Fruit fly (Drosophila melanogaster) whole organism, embryonic: ENCODE data around the gene mRpS11.

ENCODE experiments used
- Abd-B ChIP-seq: fragments of 200-800 bp; sonication (Bioruptor generic); optimal IDR thresholded peaks from 2 replicates; lab custom pipeline; 2018; ENCODE audit warnings: missing biosample characterization, mild to moderate bottlenecking, missing genetic modification characterization, moderate library complexity
- Atf3 ChIP-seq: fragments of 200-800 bp; sonication (Bioruptor generic); optimal IDR thresholded peaks from 3 replicates; lab custom pipeline; 2016; ENCODE audit warnings: missing biosample characterization, missing genetic modification characterization
- Bgb ChIP-seq: fragments of 200-800 bp; sonication (Bioruptor generic); IDR thresholded peaks from 2 replicates; pipeline ENCODE4 v1.3.6; 2022; ENCODE audit warnings: missing biosample characterization, missing genetic modification characterization; ENCODE audit not compliant: partially characterized antibody
- Blimp-1 ChIP-seq: fragments of 200-800 bp; sonication (Bioruptor generic); optimal IDR thresholded peaks from 3 replicates; lab custom pipeline; 2018; ENCODE audit warnings: missing biosample characterization, missing genetic modification characterization, mild to moderate bottlenecking, moderate library complexity, missing genetic modification reagents
- CG10366 ChIP-seq: fragments of 200-800 bp; sonication (Bioruptor generic); IDR thresholded peaks from 2 replicates; pipeline ENCODE4 v1.3.6; 2022; ENCODE audit warnings: missing biosample characterization, missing genetic modification characterization
- CG10565 ChIP-seq: fragments of 200-800 bp; sonication (Bioruptor generic); optimal IDR thresholded peaks from 3 replicates; lab custom pipeline; 2016; ENCODE audit warnings: missing biosample characterization, mild to moderate bottlenecking, missing genetic modification characterization
- CG11456 ChIP-seq: fragments of 200-800 bp; sonication (Bioruptor generic); IDR thresholded peaks from 3 replicates; pipeline ENCODE4 v1.3.6; 2022; ENCODE audit warnings: missing biosample characterization, missing genetic modification characterization
- CG12071 ChIP-seq: fragments of 200-800 bp; sonication (Bioruptor generic); optimal IDR thresholded peaks from 3 replicates; lab custom pipeline; 2018; ENCODE audit warnings: missing biosample characterization, mild to moderate bottlenecking, missing genetic modification characterization
- CG12391 ChIP-seq: fragments of 200-800 bp; sonication (Bioruptor generic); optimal IDR thresholded peaks from 3 replicates; lab custom pipeline; 2018; ENCODE audit warnings: missing biosample characterization, mild to moderate bottlenecking, missing genetic modification characterization, moderate library complexity
- CG14860 ChIP-seq: fragments of 200-800 bp; sonication (Bioruptor generic); IDR thresholded peaks from 3 replicates; pipeline ENCODE4 v1.3.6; 2022; ENCODE audit warnings: missing biosample characterization, missing genetic modification characterization; ENCODE audit not compliant: partially characterized antibody
- CG1602 ChIP-seq: fragments of 200-800 bp; sonication (Bioruptor generic); optimal IDR thresholded peaks from 3 replicates; lab custom pipeline; 2016; ENCODE audit warnings: missing biosample characterization, missing genetic modification characterization
- CG2712 ChIP-seq: fragments of 200-800 bp; optimal IDR thresholded peaks from 3 replicates; lab custom pipeline; 2019; ENCODE audit warnings: missing biosample characterization, mild to moderate bottlenecking, missing genetic modification characterization, moderate library complexity
- CG4854 ChIP-seq: fragments of 200-800 bp; sonication (Bioruptor generic); optimal IDR thresholded peaks from 2 replicates; lab custom pipeline; 2016; ENCODE audit warnings: missing biosample characterization, missing genetic modification characterization, inconsistent platforms
- CG7271 ChIP-seq: fragments of 200-800 bp; sonication (Bioruptor generic); optimal IDR thresholded peaks from 2 replicates; lab custom pipeline; 2018; ENCODE audit warnings: missing biosample characterization, mild to moderate bottlenecking, missing genetic modification characterization, moderate library complexity
- CG8359 ChIP-seq: fragments of 200-800 bp; sonication (Bioruptor generic); optimal IDR thresholded peaks from 2 replicates; lab custom pipeline; 2017; ENCODE audit warnings: missing biosample characterization, mild to moderate bottlenecking, missing genetic modification characterization, borderline replicate concordance
- CG9609 ChIP-seq: fragments of 200-800 bp; sonication (Bioruptor generic); optimal IDR thresholded peaks from 3 replicates; lab custom pipeline; 2016; ENCODE audit warnings: missing biosample characterization, missing genetic modification characterization
- Camta ChIP-seq: fragments of 200-800 bp; sonication (Bioruptor generic); optimal IDR thresholded peaks from 2 replicates; lab custom pipeline; 2016; ENCODE audit warnings: missing biosample characterization, missing genetic modification characterization
- Dad ChIP-seq: fragments of 200-800 bp; sonication (Bioruptor generic); optimal IDR thresholded peaks from 3 replicates; lab custom pipeline; 2016; ENCODE audit warnings: missing biosample characterization, missing genetic modification characterization
- Dek ChIP-seq: fragments of 200-800 bp; sonication (Bioruptor generic); optimal IDR thresholded peaks from 3 replicates; lab custom pipeline; 2019; ENCODE audit warnings: missing biosample characterization, mild to moderate bottlenecking, missing genetic modification characterization, moderate library complexity
- Doc3 ChIP-seq: fragments of 200-800 bp; sonication (Bioruptor generic); IDR thresholded peaks from 3 replicates; pipeline ENCODE4 v1.3.6; 2022; ENCODE audit warnings: missing biosample characterization, missing genetic modification characterization; ENCODE audit not compliant: partially characterized antibody
- E2f1 ChIP-seq: fragments of 200-800 bp; sonication (Bioruptor generic); IDR thresholded peaks from 2 replicates; pipeline ENCODE4 v1.3.6; 2022; ENCODE audit warnings: missing biosample characterization, missing genetic modification characterization
- Fer1 ChIP-seq: fragments of 200-800 bp; sonication (Bioruptor generic); optimal IDR thresholded peaks from 2 replicates; lab custom pipeline; 2017; ENCODE audit warnings: missing biosample characterization, mild to moderate bottlenecking, missing genetic modification characterization
- Gsc ChIP-seq: fragments of 200-800 bp; sonication (Bioruptor generic); IDR thresholded peaks from 2 replicates; pipeline ENCODE4 v1.3.6; 2022; ENCODE audit warnings: missing biosample characterization, missing genetic modification characterization
- HLHmδ ChIP-seq: fragments of 200-800 bp; sonication (Bioruptor generic); optimal IDR thresholded peaks from 2 replicates; lab custom pipeline; 2018; ENCODE audit warnings: missing biosample characterization, mild to moderate bottlenecking, missing genetic modification characterization, moderate library complexity
- Hand ChIP-seq: fragments of 200-800 bp; sonication (Bioruptor generic); optimal IDR thresholded peaks from 2 replicates; lab custom pipeline; 2017; ENCODE audit warnings: mild to moderate bottlenecking, missing biosample characterization, missing genetic modification reagents, missing genetic modification characterization
- Lhr ChIP-seq: fragments of 200-800 bp; sonication (Bioruptor generic); optimal IDR thresholded peaks from 3 replicates; lab custom pipeline; 2017; ENCODE audit warnings: mild to moderate bottlenecking, missing biosample characterization, missing genetic modification reagents, missing genetic modification characterization
- ap ChIP-seq: fragments of 200-800 bp; sonication (Bioruptor generic); IDR thresholded peaks from 2 replicates; pipeline ENCODE4 v1.3.6; 2022; ENCODE audit warnings: missing biosample characterization, missing genetic modification characterization
- ash1 ChIP-seq: fragments of 200-800 bp; sonication (Bioruptor generic); optimal IDR thresholded peaks from 2 replicates; lab custom pipeline; 2018; ENCODE audit warnings: missing biosample characterization, mild to moderate bottlenecking, missing genetic modification characterization
- bowl ChIP-seq: fragments of 200-800 bp; sonication (Bioruptor generic); IDR thresholded peaks from 2 replicates; pipeline ENCODE4 v1.3.6; 2022; ENCODE audit warnings: missing biosample characterization, missing genetic modification characterization
- cas ChIP-seq: fragments of 200-800 bp; sonication (Bioruptor generic); IDR thresholded peaks from 2 replicates; pipeline ENCODE4 v1.3.6; 2022; ENCODE audit warnings: missing biosample characterization, missing genetic modification characterization
- ci ChIP-seq: fragments of 200-800 bp; sonication (Bioruptor generic); IDR thresholded peaks from 3 replicates; pipeline ENCODE4 v1.3.6; 2022; ENCODE audit warnings: missing biosample characterization, missing genetic modification characterization
- dan ChIP-seq: fragments of 200-800 bp; sonication (Bioruptor generic); IDR thresholded peaks from 2 replicates; pipeline ENCODE4 v1.3.6; 2022; ENCODE audit warnings: missing biosample characterization, missing genetic modification characterization
- dmrt11E ChIP-seq: fragments of 200-800 bp; sonication (Bioruptor generic); optimal IDR thresholded peaks from 3 replicates; lab custom pipeline; 2018; ENCODE audit warnings: missing biosample characterization, mild to moderate bottlenecking, missing genetic modification characterization, moderate library complexity
- eyg ChIP-seq: fragments of 200-800 bp; sonication (Bioruptor generic); optimal IDR thresholded peaks from 3 replicates; lab custom pipeline; 2016; ENCODE audit warnings: missing biosample characterization, missing genetic modification characterization
- fd64A ChIP-seq: fragments of 200-800 bp; sonication (Bioruptor generic); optimal IDR thresholded peaks from 3 replicates; lab custom pipeline; 2018; ENCODE audit warnings: missing biosample characterization, mild to moderate bottlenecking, missing genetic modification characterization
- gce ChIP-seq: fragments of 200-800 bp; sonication (Bioruptor generic); IDR thresholded peaks from 3 replicates; pipeline ENCODE4 v1.3.6; 2022; ENCODE audit warnings: missing biosample characterization, missing genetic modification characterization
- gfzf ChIP-seq: fragments of 200-800 bp; sonication (Bioruptor generic); optimal IDR thresholded peaks from 2 replicates; lab custom pipeline; 2016; ENCODE audit warnings: missing biosample characterization, mild to moderate bottlenecking, missing genetic modification characterization, moderate library complexity
- grau ChIP-seq: fragments of 200-800 bp; optimal IDR thresholded peaks from 3 replicates; lab custom pipeline; 2019; ENCODE audit warnings: missing biosample characterization, mild to moderate bottlenecking, missing genetic modification characterization, moderate library complexity
- inv ChIP-seq: fragments of 200-800 bp; sonication (Bioruptor generic); IDR thresholded peaks from 2 replicates; pipeline ENCODE4 v1.3.6; 2022; ENCODE audit warnings: missing biosample characterization, missing genetic modification characterization; ENCODE audit not compliant: partially characterized antibody
- kah ChIP-seq: fragments of 200-800 bp; sonication (Bioruptor generic); optimal IDR thresholded peaks from 2 replicates; lab custom pipeline; 2018; ENCODE audit warnings: missing biosample characterization, mild to moderate bottlenecking, missing genetic modification characterization
- kay ChIP-seq: fragments of 200-800 bp; sonication (Bioruptor generic); optimal IDR thresholded peaks from 2 replicates; lab custom pipeline; 2016; ENCODE audit warnings: missing biosample characterization, missing genetic modification characterization
- ken ChIP-seq: fragments of 200-800 bp; sonication (Bioruptor generic); IDR thresholded peaks from 3 replicates; pipeline ENCODE4 v1.3.6; 2022; ENCODE audit warnings: missing biosample characterization, missing genetic modification characterization
- luna ChIP-seq: fragments of 200-800 bp; sonication (Bioruptor generic); optimal IDR thresholded peaks from 2 replicates; lab custom pipeline; 2016; ENCODE audit warnings: missing biosample characterization, missing genetic modification characterization
- maf-S ChIP-seq: fragments of 200-800 bp; sonication (Bioruptor generic); optimal IDR thresholded peaks from 2 replicates; lab custom pipeline; 2016; ENCODE audit warnings: missing biosample characterization, missing genetic modification characterization
- pita ChIP-seq: fragments of 200-800 bp; sonication (Bioruptor generic); optimal IDR thresholded peaks from 2 replicates; lab custom pipeline; 2017; ENCODE audit warnings: missing biosample characterization, mild to moderate bottlenecking, missing genetic modification characterization
- pnt ChIP-seq: fragments of 200-800 bp; sonication (Bioruptor generic); optimal IDR thresholded peaks from 3 replicates; lab custom pipeline; 2016; ENCODE audit warnings: missing biosample characterization, missing genetic modification characterization
- sisA ChIP-seq: fragments of 200-800 bp; sonication (Bioruptor generic); IDR thresholded peaks from 2 replicates; pipeline ENCODE4 v1.3.6; 2022; ENCODE audit warnings: missing biosample characterization, missing genetic modification characterization
- tll ChIP-seq, 2 experiments: fragments of 200-800 bp in 1 of 2; fragments of >200 bp in 1 of 2; sonication (Bioruptor generic) in 1 of 2; optimal IDR thresholded peaks; 2 replicates each; lab custom pipeline; 2017 to 2019; ENCODE audit warnings: missing biosample characterization in 2 of 2, missing genetic modification characterization in 2 of 2, mild to moderate bottlenecking in 1 of 2, moderate library complexity in 1 of 2
- trh ChIP-seq: fragments of 200-800 bp; sonication (Bioruptor generic); optimal IDR thresholded peaks from 2 replicates; lab custom pipeline; 2016; ENCODE audit warnings: missing biosample characterization, missing genetic modification characterization

The mRpS11 gene

DNA sequence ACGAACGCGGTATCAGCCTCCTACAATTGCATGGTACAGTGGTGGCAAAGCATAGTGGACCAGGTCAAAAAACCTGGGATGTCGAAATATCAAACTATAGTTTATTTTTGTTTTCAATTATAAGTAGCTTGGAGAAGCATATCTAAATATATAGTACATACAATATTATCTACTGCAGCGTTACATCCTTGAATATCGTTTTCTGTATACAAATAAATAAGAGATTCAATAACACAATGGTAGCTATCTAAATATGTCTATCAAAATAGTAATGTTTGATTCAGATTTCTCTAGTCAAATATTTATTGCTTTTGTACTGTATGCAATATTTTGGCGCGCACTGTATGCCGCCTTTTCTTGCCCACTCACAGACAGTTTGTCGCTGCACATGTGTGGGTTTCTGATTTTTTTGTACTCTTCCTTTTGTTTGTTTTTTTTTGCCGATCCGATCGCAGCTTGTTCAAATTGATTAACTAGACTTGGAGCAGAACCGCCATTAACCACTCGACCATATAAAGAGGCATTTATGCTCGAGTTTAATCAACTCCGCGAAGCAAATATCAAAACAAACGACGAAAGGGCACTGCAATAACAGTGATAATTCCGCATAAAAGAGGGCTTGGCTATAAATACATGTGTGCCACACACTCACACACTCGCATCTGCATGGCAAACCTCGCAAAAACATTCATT lies 8.3 kb downstream of the mRpS11 start (continued):
- TF ChIP-seq maf-S (GFP tag; lab: Kevin White, UChicago), result peak; percentile 87
- peak; percentile 85 for TF ChIP-seq Atf3
- no peak for TF ChIP-seq Bgb (GFP tag; lab: Robert Waterston, UW)
- TF ChIP-seq HLHmδ (GFP tag; lab: Kevin White, UChicago), result no peak
- peak; percentile 95 for TF ChIP-seq ci (GFP tag; lab: Robert Waterston, UW)
- peak; percentile 87 for TF ChIP-seq pnt
- TF ChIP-seq Dad, result peak; percentile 82
- TF ChIP-seq CG10366 (GFP tag; lab: Robert Waterston, UW), result peak; percentile 91
- peak; percentile 75; the same call in 1 of the 2 replicates for TF ChIP-seq bowl (GFP tag; lab: Robert Waterston, UW)
- peak; percentile 93 for TF ChIP-seq Hand (GFP tag; lab: Kevin White, UChicago)
- peak; percentile 97 for TF ChIP-seq CG2712 (tag; lab: Kevin White, UChicago)
- peak; percentile 87 for TF ChIP-seq CG10565 (GFP tag; lab: Kevin White, UChicago)
- TF ChIP-seq Dek, result peak; percentile 92
- TF ChIP-seq cas, result peak; percentile 78
- peak; percentile 90 for TF ChIP-seq Lhr (GFP tag; lab: Kevin White, UChicago)
- peak; percentile 72 for TF ChIP-seq luna
- peak; percentile 87 for TF ChIP-seq CG9609 (GFP tag; lab: Kevin White, UChicago)
- TF ChIP-seq CG4854 (GFP tag; lab: Kevin White, UChicago), result peak; percentile 87
- TF ChIP-seq kah, result peak; percentile 90
- TF ChIP-seq CG1602 (GFP tag; lab: Kevin White, UChicago), result peak; percentile 94
- peak; percentile 86 for TF ChIP-seq ap (GFP tag; lab: Robert Waterston, UW)
- TF ChIP-seq CG12071 (GFP tag; lab: Kevin White, UChicago), result peak; percentile 90
- TF ChIP-seq trh, result peak; percentile 85
- peak; percentile 97 for TF ChIP-seq Fer1 (GFP tag; lab: Kevin White, UChicago)
- no peak for TF ChIP-seq tll (GFP tag; optimal IDR thresholded peaks at IDR 0.05; lab: Kevin White, UChicago)
- no peak for TF ChIP-seq CG7271 (tag; lab: Kevin White, UChicago)
- peak; percentile 79 for TF ChIP-seq CG8359
- peak; percentile 90 for TF ChIP-seq ken
- TF ChIP-seq gfzf (GFP tag; lab: Kevin White, UChicago), result no peak
- TF ChIP-seq grau (tag; lab: Kevin White, UChicago), result peak; percentile 95
- peak; percentile 89 for TF ChIP-seq sisA
- TF ChIP-seq dmrt11E, result peak; percentile 96
- TF ChIP-seq ash1 (GFP tag; lab: Kevin White, UChicago), result peak; percentile 55
- peak; percentile 90 for TF ChIP-seq CG11456
- 0 out of 2 replicates have a peak, but pooled peaks have one; percentile 35 for TF ChIP-seq dan (GFP tag; lab: Robert Waterston, UW)
- peak; percentile 91 for TF ChIP-seq kay (GFP tag; lab: Kevin White, UChicago)
- TF ChIP-seq pita (GFP tag; lab: Kevin White, UChicago), result no peak
- no peak for TF ChIP-seq Gsc (GFP tag; lab: Robert Waterston, UW)
- TF ChIP-seq CG12391 (tag; lab: Kevin White, UChicago), result peak; percentile 98
- TF ChIP-seq fd64A, result peak; percentile 65
- no peak for TF ChIP-seq inv (GFP tag; lab: Robert Waterston, UW)
- TF ChIP-seq Abd-B (GFP tag; lab: Kevin White, UChicago), result peak; percentile 90
- TF ChIP-seq E2f1 (GFP tag; lab: Robert Waterston, UW), result peak; percentile 94
- TF ChIP-seq CG14860, result no peak
- TF ChIP-seq gce, result peak; percentile 86
- no peak for TF ChIP-seq Doc3
- peak; percentile 93 for TF ChIP-seq Camta (GFP tag; lab: Kevin White, UChicago)
- peak; percentile 92 for TF ChIP-seq Blimp-1
- TF ChIP-seq eyg (GFP tag; lab: Kevin White, UChicago), result peak; percentile 81
